Worm (Caenorhabditis elegans): ENCODE results near the gene hlh-3.

Gene hlh-3

ce11 chrII:9126965-9127364 is 40.6 kb downstream of the hlh-3 start:
- TF ChIP-seq elt-3 (tag; optimal IDR thresholded peaks at IDR 0.05) (no peak), sem-2 (GFP tag; optimal IDR thresholded peaks at IDR 0.05) (no peak), lin-32 (GFP tag; optimal IDR thresholded peaks at IDR 0.05) (no peak), mep-1 (tag; optimal IDR thresholded peaks at IDR 0.05) (no peak)

ce11 chrII:9127379-9127778 is 41.0 kb downstream of the hlh-3 start:
- TF ChIP-seq elt-3 (tag; optimal IDR thresholded peaks at IDR 0.05) (no peak), bed-3 (GFP tag; optimal IDR thresholded peaks at IDR 0.05) (no peak), zip-8 (tag; optimal IDR thresholded peaks at IDR 0.05) (no peak), ceh-39 (tag; optimal IDR thresholded peaks at IDR 0.05) (no peak), cnd-1 (tag; optimal IDR thresholded peaks at IDR 0.05) (no peak), sptf-1 (tag; optimal IDR thresholded peaks at IDR 0.05) (no peak), lin-32 (GFP tag; optimal IDR thresholded peaks at IDR 0.05) (no peak), nhr-12 (tag; optimal IDR thresholded peaks at IDR 0.05) (no peak), pha-4 (tag; optimal IDR thresholded peaks at IDR 0.05) (no peak), hlh-1 (tag; optimal IDR thresholded peaks at IDR 0.05) (no peak), elt-1 (tag; optimal IDR thresholded peaks at IDR 0.05; ENCODE audit: borderline replicate concordance, insufficient read depth) (no peak)

ce11 chrII:9128132-9128531 is 41.7 kb downstream of the hlh-3 start:
- no peak for TF ChIP-seq ztf-11 (tag; optimal IDR thresholded peaks at IDR 0.05)
- TF ChIP-seq nhr-237 (tag; optimal IDR thresholded peaks at IDR 0.05) = peak; percentile 58
- TF ChIP-seq pha-4 (tag; optimal IDR thresholded peaks at IDR 0.05) = no peak
- TF ChIP-seq snpc-4 (tag; optimal IDR thresholded peaks at IDR 0.05) = no peak
- peak; percentile 10 for TF ChIP-seq elt-1 (tag; optimal IDR thresholded peaks at IDR 0.05; ENCODE audit: borderline replicate concordance, insufficient read depth)
- no peak for TF ChIP-seq mls-2 (tag; optimal IDR thresholded peaks at IDR 0.05)
- peak; percentile 91 for TF ChIP-seq elt-3 (tag; optimal IDR thresholded peaks at IDR 0.05)
- TF ChIP-seq lin-32 (GFP tag; optimal IDR thresholded peaks at IDR 0.05) = no peak
- no peak for TF ChIP-seq lsy-2 (tag; optimal IDR thresholded peaks at IDR 0.05)
- TF ChIP-seq lin-13 (tag; optimal IDR thresholded peaks at IDR 0.05) = no peak

- TF ChIP-seq mls-2 (tag; optimal IDR thresholded peaks at IDR 0.05) (no peak), ceh-83 (GFP tag; optimal IDR thresholded peaks at IDR 0.05) (no peak), sptf-1 (tag; optimal IDR thresholded peaks at IDR 0.05) (no peak), lin-13 (tag; optimal IDR thresholded peaks at IDR 0.05) (no peak), ces-1 (GFP tag; optimal IDR thresholded peaks at IDR 0.05) (no peak), elt-3 (tag; optimal IDR thresholded peaks at IDR 0.05) (no peak), nhr-2 (tag; optimal IDR thresholded peaks at IDR 0.05) (no peak), pha-4 (tag; optimal IDR thresholded peaks at IDR 0.05) (no peak), unc-39 (tag; optimal IDR thresholded peaks at IDR 0.05) (no peak), hlh-1 (tag; optimal IDR thresholded peaks at IDR 0.05) (no peak), nhr-76 (tag; optimal IDR thresholded peaks at IDR 0.05) (no peak), nhr-12 (tag; optimal IDR thresholded peaks at IDR 0.05) (no peak)
Measured at ce11 chrII:9130339-9130738, 43.9 kb downstream of the hlh-3 start.

ce11 chrII:9131363-9131762 is 45.0 kb downstream of the hlh-3 start, which contains the start of gene C16D2.1:
TSS of gene C16D2.1 (plus strand) at chrII:9131663.
- no peak for TF ChIP-seq nhr-237 (tag; optimal IDR thresholded peaks at IDR 0.05)
- TF ChIP-seq elt-3 (tag; optimal IDR thresholded peaks at IDR 0.05) = no peak
- no peak for TF ChIP-seq nhr-12 (tag; optimal IDR thresholded peaks at IDR 0.05)
- no peak for TF ChIP-seq unc-39 (tag; optimal IDR thresholded peaks at IDR 0.05)
- no peak for TF ChIP-seq ces-1 (GFP tag; optimal IDR thresholded peaks at IDR 0.05)
- no peak for TF ChIP-seq ceh-39 (tag; optimal IDR thresholded peaks at IDR 0.05)
- no peak for TF ChIP-seq drap-1 (GFP tag; optimal IDR thresholded peaks at IDR 0.05)
- no peak for TF ChIP-seq cnd-1 (tag; optimal IDR thresholded peaks at IDR 0.05)
- no peak for TF ChIP-seq elt-1 (tag; optimal IDR thresholded peaks at IDR 0.05; ENCODE audit: borderline replicate concordance, insufficient read depth)
- no peak for TF ChIP-seq ham-2 (GFP tag; optimal IDR thresholded peaks at IDR 0.05)
- TF ChIP-seq mls-2 (tag; optimal IDR thresholded peaks at IDR 0.05) = no peak
- TF ChIP-seq hlh-1 (tag; optimal IDR thresholded peaks at IDR 0.05) = no peak
- no peak for TF ChIP-seq mep-1 (tag; optimal IDR thresholded peaks at IDR 0.05)
- no peak for TF ChIP-seq ceh-83 (GFP tag; optimal IDR thresholded peaks at IDR 0.05)

- no peak for TF ChIP-seq drap-1 (GFP tag; optimal IDR thresholded peaks at IDR 0.05)
- no peak for TF ChIP-seq sem-2 (GFP tag; optimal IDR thresholded peaks at IDR 0.05)
- TF ChIP-seq lin-13 (tag; optimal IDR thresholded peaks at IDR 0.05) = no peak
Measured at ce11 chrII:9132338-9132737, 45.9 kb downstream of the hlh-3 start.

ce11 chrII:9135878-9136277 is 49.5 kb downstream of the hlh-3 start, which contains the start of gene nlp-78:
TSS of gene nlp-78 (plus strand) at chrII:9136178.
- TF ChIP-seq cnd-1 (tag; optimal IDR thresholded peaks at IDR 0.05) (no peak), hlh-1 (tag; optimal IDR thresholded peaks at IDR 0.05) (no peak), ceh-83 (GFP tag; optimal IDR thresholded peaks at IDR 0.05) (no peak), nhr-76 (tag; optimal IDR thresholded peaks at IDR 0.05) (no peak), lsy-2 (tag; optimal IDR thresholded peaks at IDR 0.05) (no peak), drap-1 (GFP tag; optimal IDR thresholded peaks at IDR 0.05) (no peak), nhr-2 (tag; optimal IDR thresholded peaks at IDR 0.05) (no peak), flh-1 (GFP tag; optimal IDR thresholded peaks at IDR 0.05) (no peak), ztf-11 (tag; optimal IDR thresholded peaks at IDR 0.05) (no peak)
